Fruit fly (Drosophila melanogaster) whole organism, embryonic: ENCODE results near the gene Ku80.

Experiments used
- Bgb ChIP-seq: fragments of 200-800 bp; sonication (Bioruptor generic); IDR thresholded peaks from 2 replicates; pipeline ENCODE4 v1.3.6; 2022; ENCODE audit warnings: missing biosample characterization, missing genetic modification characterization; ENCODE audit not compliant: partially characterized antibody
- C15 ChIP-seq: fragments of 200-800 bp; sonication (Bioruptor generic); IDR thresholded peaks from 3 replicates; pipeline ENCODE4 v1.3.6; 2022; ENCODE audit warnings: missing biosample characterization, missing genetic modification characterization
- CG10147 ChIP-seq: fragments of 200-800 bp; sonication (Bioruptor generic); optimal IDR thresholded peaks from 2 replicates; lab custom pipeline; 2019; ENCODE audit warnings: missing biosample characterization, mild to moderate bottlenecking, missing genetic modification characterization, moderate library complexity
- CG10267 ChIP-seq: fragments of 200-800 bp; sonication (Bioruptor generic); optimal IDR thresholded peaks from 2 replicates; lab custom pipeline; 2018; ENCODE audit warnings: missing biosample characterization, mild to moderate bottlenecking, missing genetic modification characterization, moderate library complexity
- CG10979 ChIP-seq: fragments of 200-800 bp; sonication (Bioruptor generic); optimal IDR thresholded peaks from 2 replicates; lab custom pipeline; 2018; ENCODE audit warnings: missing biosample characterization, mild to moderate bottlenecking, missing genetic modification characterization, moderate library complexity
- CG11247 ChIP-seq: fragments of 200-800 bp; sonication (Bioruptor generic); IDR thresholded peaks from 2 replicates; pipeline ENCODE4 v1.3.6; 2022; ENCODE audit warnings: missing biosample characterization, missing genetic modification characterization
- CG11695 ChIP-seq: fragments of 200-800 bp; sonication (Bioruptor generic); IDR thresholded peaks from 3 replicates; pipeline ENCODE4 v1.3.6; 2022; ENCODE audit warnings: missing biosample characterization, missing genetic modification characterization
- CG12299 ChIP-seq: fragments of 200-800 bp; sonication (Bioruptor generic); optimal IDR thresholded peaks from 2 replicates; lab custom pipeline; 2018; ENCODE audit warnings: missing biosample characterization, mild to moderate bottlenecking, missing genetic modification characterization
- CG13775 ChIP-seq: fragments of 200-800 bp; sonication (Bioruptor generic); optimal IDR thresholded peaks from 3 replicates; lab custom pipeline; 2017; ENCODE audit warnings: missing biosample characterization, mild to moderate bottlenecking, missing genetic modification characterization
- CG14050 ChIP-seq: fragments of 200-800 bp; sonication (Bioruptor generic); IDR thresholded peaks from 3 replicates; pipeline ENCODE4 v1.3.6; 2022; ENCODE audit warnings: missing biosample characterization, missing genetic modification characterization
- CG17385 ChIP-seq: fragments of 200-800 bp; sonication (Bioruptor generic); optimal IDR thresholded peaks from 3 replicates; lab custom pipeline; 2018; ENCODE audit warnings: missing biosample characterization, mild to moderate bottlenecking, missing genetic modification characterization
- CG32767 ChIP-seq: fragments of 200-800 bp; sonication (Bioruptor generic); IDR thresholded peaks from 2 replicates; pipeline ENCODE4 v1.3.6; 2022; ENCODE audit warnings: missing biosample characterization, missing genetic modification characterization
- CG34422 ChIP-seq: fragments of 200-800 bp; sonication (Bioruptor generic); IDR thresholded peaks from 3 replicates; pipeline ENCODE4 v1.3.6; 2022; ENCODE audit warnings: missing biosample characterization, missing genetic modification characterization
- CG3847 ChIP-seq: fragments of 200-800 bp; sonication (Bioruptor generic); IDR thresholded peaks from 2 replicates; pipeline ENCODE4 v1.3.6; 2022; ENCODE audit warnings: missing biosample characterization, missing genetic modification characterization
- CG4404 ChIP-seq: fragments of 200-800 bp; sonication (Bioruptor generic); IDR thresholded peaks from 2 replicates; pipeline ENCODE4 v1.3.6; 2022; ENCODE audit warnings: missing biosample characterization, missing genetic modification characterization
- CG4730 ChIP-seq: fragments of 200-800 bp; sonication (Bioruptor generic); IDR thresholded peaks from 2 replicates; pipeline ENCODE4 v1.3.6; 2022; ENCODE audit warnings: missing biosample characterization, missing genetic modification characterization
- CG6654 ChIP-seq: fragments of 200-800 bp; sonication (Bioruptor generic); optimal IDR thresholded peaks from 2 replicates; lab custom pipeline; 2017; ENCODE audit warnings: missing biosample characterization, mild to moderate bottlenecking, missing genetic modification characterization
- CG7271 ChIP-seq: fragments of 200-800 bp; sonication (Bioruptor generic); optimal IDR thresholded peaks from 2 replicates; lab custom pipeline; 2018; ENCODE audit warnings: missing biosample characterization, mild to moderate bottlenecking, missing genetic modification characterization, moderate library complexity
- CG8290 ChIP-seq, 3 experiments: fragments of 200-800 bp; sonication (Bioruptor generic); optimal IDR thresholded peaks; 2 replicates each; lab custom pipeline; 2016 to 2019; ENCODE audit warnings: missing biosample characterization in 3 of 3, missing genetic modification characterization in 3 of 3, mild to moderate bottlenecking in 2 of 3, moderate library complexity in 1 of 3
- Dfd ChIP-seq, 2 experiments: fragments of >200 bp; optimal IDR thresholded peaks; 2 replicates each; lab custom pipeline; 2017; ENCODE audit warnings: missing biosample characterization in 2 of 2, missing genetic modification characterization in 2 of 2
- Dp ChIP-seq: fragments of 200-800 bp; sonication (Bioruptor generic); optimal IDR thresholded peaks from 2 replicates; lab custom pipeline; 2018; ENCODE audit warnings: missing biosample characterization, mild to moderate bottlenecking, missing genetic modification characterization, moderate library complexity
- Gug ChIP-seq: fragments of 200-800 bp; sonication (Bioruptor generic); IDR thresholded peaks from 4 replicates; pipeline ENCODE4 v1.3.6; 2022; ENCODE audit warnings: missing biosample characterization, missing genetic modification characterization
- Lhr ChIP-seq: fragments of 200-800 bp; sonication (Bioruptor generic); optimal IDR thresholded peaks from 3 replicates; lab custom pipeline; 2017; ENCODE audit warnings: mild to moderate bottlenecking, missing biosample characterization, missing genetic modification reagents, missing genetic modification characterization
- Nf-YA ChIP-seq: fragments of 200-800 bp; sonication (Bioruptor generic); IDR thresholded peaks from 2 replicates; pipeline ENCODE4 v1.3.6; 2022; ENCODE audit warnings: missing biosample characterization, missing genetic modification characterization
- Optix ChIP-seq: fragments of 200-800 bp; sonication (Bioruptor generic); IDR thresholded peaks from 3 replicates; pipeline ENCODE4 v1.3.6; 2022; ENCODE audit warnings: missing biosample characterization, missing genetic modification characterization
- Six4 ChIP-seq: fragments of 200-800 bp; sonication (Bioruptor generic); optimal IDR thresholded peaks from 2 replicates; lab custom pipeline; 2016; ENCODE audit warnings: missing biosample characterization, missing genetic modification characterization
- Taf1 ChIP-seq: fragments of 200-800 bp; sonication (Bioruptor generic); IDR thresholded peaks from 2 replicates; pipeline ENCODE4 v1.3.6; 2022; ENCODE audit warnings: missing biosample characterization, missing genetic modification characterization
- bcd ChIP-seq: fragments of 200-800 bp; sonication (Bioruptor generic); optimal IDR thresholded peaks from 2 replicates; lab custom pipeline; 2017; ENCODE audit warnings: missing biosample characterization, mild to moderate bottlenecking, missing genetic modification characterization
- cad ChIP-seq: fragments of >200 bp; optimal IDR thresholded peaks from 2 replicates; lab custom pipeline; 2017; ENCODE audit warnings: missing biosample characterization, missing genetic modification characterization
- cato ChIP-seq: fragments of 200-800 bp; sonication (Bioruptor generic); optimal IDR thresholded peaks from 2 replicates; lab custom pipeline; 2016; ENCODE audit warnings: missing biosample characterization, missing genetic modification characterization, borderline replicate concordance
- dpn ChIP-seq, 2 experiments: fragments of 200-800 bp; sonication (Bioruptor generic); optimal IDR thresholded peaks; 3 replicates each; lab custom pipeline; 2016; ENCODE audit warnings: missing biosample characterization in 2 of 2, missing genetic modification characterization in 2 of 2
- esg ChIP-seq: fragments of 200-800 bp; sonication (Bioruptor generic); conservative IDR thresholded peaks from 2 replicates; pipeline ENCODE4 v1.3.6; 2022; ENCODE audit warnings: missing biosample characterization, missing genetic modification characterization
- fd3F ChIP-seq: fragments of 200-800 bp; sonication (Bioruptor generic); optimal IDR thresholded peaks from 2 replicates; lab custom pipeline; 2018; ENCODE audit warnings: missing biosample characterization, mild to moderate bottlenecking, missing genetic modification characterization, moderate library complexity
- gro ChIP-seq: fragments of 200-800 bp; sonication (Bioruptor generic); optimal IDR thresholded peaks from 2 replicates; lab custom pipeline; 2016; ENCODE audit warnings: missing biosample characterization, missing genetic modification characterization
- gsb ChIP-seq: fragments of 200-800 bp; sonication (Bioruptor generic); IDR thresholded peaks from 2 replicates; pipeline ENCODE4 v1.3.6; 2022; ENCODE audit warnings: missing biosample characterization, missing genetic modification characterization
- hkb ChIP-seq, 2 experiments: fragments of 200-800 bp in 1 of 2; fragments of >200 bp in 1 of 2; sonication (Bioruptor generic) in 1 of 2; IDR thresholded peaks in 1 of 2; optimal IDR thresholded peaks in 1 of 2; 2 replicates each; pipeline versions ENCODE4 v1.3.6 to Lab custom; 2017 to 2022; ENCODE audit warnings: missing biosample characterization in 1 of 2, missing genetic modification characterization in 1 of 2
- ind ChIP-seq: fragments of 200-800 bp; sonication (Bioruptor generic); optimal IDR thresholded peaks from 3 replicates; lab custom pipeline; 2016; ENCODE audit warnings: missing biosample characterization, missing genetic modification characterization
- luna ChIP-seq: fragments of 200-800 bp; sonication (Bioruptor generic); optimal IDR thresholded peaks from 2 replicates; lab custom pipeline; 2016; ENCODE audit warnings: missing biosample characterization, missing genetic modification characterization
- nom ChIP-seq: fragments of 200-800 bp; sonication (Bioruptor generic); optimal IDR thresholded peaks from 2 replicates; lab custom pipeline; 2017; ENCODE audit warnings: missing biosample characterization, missing genetic modification characterization, mild to moderate bottlenecking, moderate library complexity, missing genetic modification reagents
- org-1 ChIP-seq: fragments of 200-800 bp; sonication (Bioruptor generic); optimal IDR thresholded peaks from 2 replicates; lab custom pipeline; 2017; ENCODE audit warnings: missing biosample characterization, missing genetic modification characterization
- pan ChIP-seq, 4 experiments: fragments of >200 bp in 3 of 4; fragments of 200-800 bp in 1 of 4; sonication (Bioruptor generic) in 1 of 4; optimal IDR thresholded peaks in 3 of 4; IDR thresholded peaks in 1 of 4; 2 replicates each; pipeline versions ENCODE4 v1.3.6 to Lab custom; 2017 to 2022; ENCODE audit warnings: missing biosample characterization in 2 of 4, missing genetic modification characterization in 2 of 4, mixed read lengths in 1 of 4
- sc ChIP-seq, 3 experiments: fragments of >200 bp in 2 of 3; fragments of 200-800 bp in 1 of 3; sonication (Bioruptor generic) in 1 of 3; optimal IDR thresholded peaks; 2 replicates in 2 of 3; 3 replicates in 1 of 3; lab custom pipeline; 2017; ENCODE audit warnings: mild to moderate bottlenecking in 1 of 3, missing biosample characterization in 1 of 3, missing genetic modification characterization in 1 of 3, missing genetic modification reagents in 1 of 3
- sens ChIP-seq: fragments of 200-800 bp; sonication (Bioruptor generic); peaks from one replicate; lab custom pipeline; 2016; ENCODE audit warnings: missing biosample characterization, missing genetic modification characterization
- slp2 ChIP-seq: fragments of 200-800 bp; sonication (Bioruptor generic); optimal IDR thresholded peaks from 2 replicates; lab custom pipeline; 2016; ENCODE audit warnings: missing biosample characterization, missing genetic modification characterization
- toy ChIP-seq: fragments of 200-800 bp; sonication (Bioruptor generic); IDR thresholded peaks from 2 replicates; pipeline ENCODE4 v1.3.6; 2022; ENCODE audit warnings: missing biosample characterization, missing genetic modification characterization

Ku80 gene

DNA sequence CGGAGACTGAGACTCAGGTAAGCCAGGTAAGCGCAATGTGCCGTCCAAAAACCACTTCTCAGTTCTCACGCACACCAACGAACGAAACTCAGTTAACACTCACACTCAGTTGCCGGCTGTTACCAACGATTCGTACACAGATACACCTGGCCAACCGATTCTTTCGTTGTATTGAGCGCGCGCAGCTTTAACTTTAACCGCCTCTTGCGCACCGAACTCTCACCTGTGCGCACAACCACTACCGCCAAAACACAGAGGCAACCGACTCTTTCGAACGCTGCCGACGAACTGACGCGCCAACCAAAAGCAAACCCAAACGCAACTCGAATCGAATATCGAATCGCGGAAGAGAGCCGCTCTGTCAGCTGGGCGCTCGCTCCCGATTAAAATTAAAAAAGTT is 8.5 kb downstream of the Ku80 start, which contains the start of gene Gli (continued):
- TF ChIP-seq CG6654 (GFP tag; lab: Kevin White, UChicago) = no peak
- no peak for TF ChIP-seq bcd (GFP tag; lab: Kevin White, UChicago)
- no peak for TF ChIP-seq Six4 (GFP tag; lab: Kevin White, UChicago)
- no peak for TF ChIP-seq CG8290 (GFP tag; optimal IDR thresholded peaks at IDR 0.05; lab: Kevin White, UChicago)
- TF ChIP-seq CG8290 (tag; optimal IDR thresholded peaks at IDR 0.05; lab: Kevin White, UChicago) = peak in 1 of 2 experiments; percentile 85
- no peak for TF ChIP-seq C15 (GFP tag; lab: Robert Waterston, UW)
- no peak for TF ChIP-seq CG3847 (GFP tag; lab: Robert Waterston, UW)
- TF ChIP-seq CG32767 (GFP tag; lab: Robert Waterston, UW) = no peak
- TF ChIP-seq cato (GFP tag; lab: Kevin White, UChicago) = no peak
- TF ChIP-seq slp2 (GFP tag; lab: Kevin White, UChicago) = no peak
- no peak for TF ChIP-seq CG7271 (tag; lab: Kevin White, UChicago)
- TF ChIP-seq CG10267 (tag; lab: Kevin White, UChicago) = peak; percentile 7
- TF ChIP-seq gsb = no peak
- TF ChIP-seq CG34422 = peak; percentile 75; the same call in 2 of the 3 replicates
- no peak for TF ChIP-seq hkb (optimal IDR thresholded peaks at IDR 0.05; lab: Kevin White, UChicago)
- peak; percentile 56 for TF ChIP-seq hkb (GFP tag; IDR thresholded peaks at IDR 0.05; lab: Robert Waterston, UW)
- TF ChIP-seq CG11695 (GFP tag; lab: Robert Waterston, UW) = 0 out of 3 replicates have a peak, but pooled peaks have one; percentile 28
- no peak for TF ChIP-seq CG13775 (GFP tag; lab: Kevin White, UChicago)
- TF ChIP-seq Dp (GFP tag; lab: Kevin White, UChicago) = peak; percentile 48
- TF ChIP-seq luna (GFP tag; lab: Kevin White, UChicago) = no peak
- peak; percentile 28; the same call in 1 of the 2 replicates for TF ChIP-seq Nf-YA (GFP tag; lab: Robert Waterston, UW)
- TF ChIP-seq toy (GFP tag; lab: Robert Waterston, UW) = no peak
- peak; percentile 27 for TF ChIP-seq nom
- no peak for TF ChIP-seq CG4730
- TF ChIP-seq Taf1 (GFP tag; lab: Robert Waterston, UW) = no peak
- no peak for TF ChIP-seq CG14050
- no peak for TF ChIP-seq Lhr

DNA sequence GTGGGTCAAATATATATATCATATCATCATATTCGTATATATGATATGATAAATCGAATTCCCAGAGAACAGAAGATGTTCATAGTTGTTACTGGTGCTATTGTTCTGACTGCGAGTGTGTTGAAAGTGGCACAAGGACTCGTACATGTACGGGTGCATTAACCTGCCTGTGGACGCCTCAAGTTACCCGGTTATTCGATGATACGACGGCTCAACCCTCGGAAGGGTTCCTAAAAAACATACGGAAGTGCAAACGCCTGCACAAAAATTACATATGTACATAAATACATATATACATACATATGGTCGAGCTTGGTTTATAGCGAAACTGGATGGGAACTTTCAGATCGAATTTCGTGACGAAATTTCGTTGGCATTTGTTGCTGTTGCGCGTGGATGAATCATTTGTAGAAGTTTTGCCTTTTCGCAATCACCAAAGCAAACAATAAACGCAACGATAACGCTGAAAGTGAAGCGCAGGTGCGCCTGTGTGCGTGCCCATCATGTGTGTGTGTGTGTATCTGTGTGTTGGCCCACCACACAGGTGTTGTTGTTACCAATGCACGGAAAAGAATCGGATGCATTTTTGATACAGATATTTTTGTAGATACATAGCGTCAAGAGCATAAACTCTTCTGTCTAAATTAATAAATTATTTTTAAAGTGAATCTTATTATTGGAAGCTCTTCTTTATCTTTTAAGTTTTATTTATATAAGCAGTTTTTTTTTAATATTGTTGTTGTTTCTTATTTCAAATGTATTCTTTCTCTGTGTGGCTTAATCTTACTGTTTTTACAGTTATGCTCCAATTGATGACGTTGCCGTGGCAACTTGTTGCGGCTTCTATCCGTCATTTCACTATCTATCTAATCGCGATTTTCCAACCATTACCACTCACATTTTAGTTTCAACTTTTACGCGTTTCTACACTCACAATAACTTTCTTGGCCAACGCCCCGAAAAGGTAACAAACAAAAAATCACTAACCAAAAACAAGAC is 9.3 kb downstream of the Ku80 start:
- TF ChIP-seq CG32767 (GFP tag; lab: Robert Waterston, UW) = peak; percentile 86
- TF ChIP-seq Gug (GFP tag; lab: Robert Waterston, UW) = peak; percentile 44; the same call in 2 of the 4 replicates
- peak; percentile 92 for TF ChIP-seq sens (GFP tag; lab: Kevin White, UChicago)
- TF ChIP-seq CG14050 = peak; percentile 72
- TF ChIP-seq CG17385 (GFP tag; lab: Kevin White, UChicago) = peak; percentile 72
- TF ChIP-seq cad (GFP tag; lab: Kevin White, UChicago) = no peak
- no peak for TF ChIP-seq Dfd (GFP tag; optimal IDR thresholded peaks at IDR 0.05; lab: Kevin White, UChicago)
- TF ChIP-seq CG34422 = peak; percentile 69; the same call in 2 of the 3 replicates
- peak; percentile 76 for TF ChIP-seq CG10979 (tag; lab: Kevin White, UChicago)
- no peak for TF ChIP-seq Bgb
- TF ChIP-seq dpn (GFP tag; optimal IDR thresholded peaks at IDR 0.05; lab: Kevin White, UChicago) = peak; percentile 15 to 64
- no peak for TF ChIP-seq gro (GFP tag; lab: Kevin White, UChicago)
- peak; percentile 80 for TF ChIP-seq esg (GFP tag; lab: Robert Waterston, UW)
- TF ChIP-seq org-1 (GFP tag; lab: Kevin White, UChicago) = peak; percentile 38
- TF ChIP-seq pan (optimal IDR thresholded peaks at IDR 0.05; lab: Kevin White, UChicago) = no peak
- TF ChIP-seq pan (GFP tag; optimal IDR thresholded peaks at IDR 0.05 in 1 of 2, IDR thresholded peaks at IDR 0.05 in 1 of 2) = peak in 1 of 2 experiments; percentile 88
- peak; percentile 45; the same call in 1 of the 3 replicates for TF ChIP-seq Optix (GFP tag; lab: Robert Waterston, UW)
- TF ChIP-seq toy (GFP tag; lab: Robert Waterston, UW) = no peak
- TF ChIP-seq sc (optimal IDR thresholded peaks at IDR 0.05; lab: Kevin White, UChicago) = no peak
- TF ChIP-seq sc (GFP tag; optimal IDR thresholded peaks at IDR 0.05; lab: Kevin White, UChicago) = peak; percentile 45
- peak; percentile 55; the same call in 1 of the 2 replicates for TF ChIP-seq CG11247 (GFP tag; lab: Robert Waterston, UW)
- TF ChIP-seq ind = peak; percentile 63
- TF ChIP-seq fd3F = peak; percentile 43
- TF ChIP-seq CG4404 (GFP tag; lab: Robert Waterston, UW) = peak; percentile 76
- TF ChIP-seq CG10147 = no peak
- peak; percentile 17 for TF ChIP-seq CG12299 (tag; lab: Kevin White, UChicago)
